2 worm cellular contexts compared by ENCODE assay signal in genomic region chrX:15944198-15944597, ce11.
TF ChIP-seq lines count a peak whose summit lies in the region.

No protein-coding gene starts in this region.

TF ChIP-seq in whole organism, L4 larva, 104 proteins besides CTCF, POLR2A, EP300 and RAD21:
- TF ChIP-seq dmd-6 (GFP tag; IDR thresholded peaks at IDR 0.05; lab: Robert Waterston, UW), result peak; percentile 51
- TF ChIP-seq set-16 (GFP tag; IDR thresholded peaks at IDR 0.05; lab: Robert Waterston, UW), result no peak

TF ChIP-seq in whole organism, young adult, 124 proteins besides CTCF, POLR2A, EP300 and RAD21:
- TF ChIP-seq akir-1 (GFP tag; optimal IDR thresholded peaks at IDR 0.05; lab: Kevin White, UChicago) (no peak), nhr-80 (tag; optimal IDR thresholded peaks at IDR 0.05; lab: Kevin White, UChicago) (peak; percentile 78), let-607 (tag; optimal IDR thresholded peaks at IDR 0.05; lab: Kevin White, UChicago) (peak; percentile 64 to 77), Y95B8A.8 (GFP tag; IDR thresholded peaks at IDR 0.05; lab: Robert Waterston, UW) (no peak)
